Worm (Caenorhabditis elegans) whole organism, L1 larva: ENCODE data around the gene rps-14.

ENCODE experiments used
- C34B4.2 ChIP-seq: sonication (generic microtip); optimal IDR thresholded peaks from 2 replicates; lab custom pipeline; 2017; ENCODE audit warnings: mild to moderate bottlenecking, missing genetic modification characterization, missing compliant biosample characterization
- ama-1 ChIP-seq: fragments of 150-350 bp; optimal IDR thresholded peaks from 2 replicates; lab custom pipeline; 2014
- blmp-1 ChIP-seq: fragments of 150-350 bp; optimal IDR thresholded peaks from 2 replicates; lab custom pipeline; 2014; ENCODE audit warnings: missing biosample characterization, missing genetic modification characterization
- ceh-8 ChIP-seq: fragments of 200-800 bp; sonication (Bioruptor generic); optimal IDR thresholded peaks from 2 replicates; lab custom pipeline; 2018; ENCODE audit warnings: mild to moderate bottlenecking, missing genetic modification characterization, moderate library complexity, missing compliant biosample characterization
- ceh-88 ChIP-seq: fragments of 200-800 bp; sonication (Bioruptor generic); IDR thresholded peaks from 2 replicates; pipeline ENCODE4 v1.3.6; 2022; ENCODE audit warnings: missing genetic modification characterization, missing compliant biosample characterization
- ceh-90 ChIP-seq: sonication (generic microtip); optimal IDR thresholded peaks from 2 replicates; lab custom pipeline; 2016; ENCODE audit warnings: missing genetic modification characterization, missing compliant biosample characterization
- dpl-1 ChIP-seq, 3 experiments: fragments of 150-350 bp in 2 of 3; sonication (generic microtip) in 1 of 3; optimal IDR thresholded peaks; 2 replicates each; lab custom pipeline; 2014 to 2017; ENCODE audit warnings: missing biosample characterization in 3 of 3, missing genetic modification characterization in 3 of 3, missing genetic modification reagents in 3 of 3
- dsc-1 ChIP-seq: sonication (generic microtip); optimal IDR thresholded peaks from 2 replicates; lab custom pipeline; 2016; ENCODE audit warnings: mild to moderate bottlenecking, missing genetic modification characterization, missing compliant biosample characterization
- efl-1 ChIP-seq, 4 experiments: fragments of 150-350 bp; optimal IDR thresholded peaks in 3 of 4; peaks in 1 of 4; 1 replicate in 1 of 4; 2 replicates in 3 of 4; lab custom pipeline; 2014; ENCODE audit warnings: missing biosample characterization in 2 of 4, missing genetic modification characterization in 2 of 4, missing genetic modification reagents in 2 of 4
- egl-13 ChIP-seq: sonication (generic microtip); optimal IDR thresholded peaks from 2 replicates; lab custom pipeline; 2016; ENCODE audit warnings: missing genotype, missing genetic modification reagents, missing genetic modification characterization, missing compliant biosample characterization
- egl-27 ChIP-seq, 2 experiments: fragments of 150-350 bp in 1 of 2; sonication (generic microtip); optimal IDR thresholded peaks; 3 replicates each; lab custom pipeline; 2017 to 2018; ENCODE audit warnings: missing biosample characterization in 2 of 2, missing genetic modification characterization in 2 of 2, missing genetic modification reagents in 2 of 2
- ets-5 ChIP-seq: fragments of 200-800 bp; sonication (Bioruptor generic); IDR thresholded peaks from 2 replicates; pipeline ENCODE4 v1.3.6; 2022; ENCODE audit warnings: missing genetic modification characterization, missing compliant biosample characterization
- fkh-4 ChIP-seq: sonication (generic microtip); optimal IDR thresholded peaks from 2 replicates; lab custom pipeline; 2016; ENCODE audit warnings: missing compliant biosample characterization, missing genetic modification characterization, borderline replicate concordance
- fos-1 ChIP-seq: fragments of 150-350 bp; optimal IDR thresholded peaks from 2 replicates; lab custom pipeline; 2014; ENCODE audit warnings: missing biosample characterization, missing genetic modification characterization
- hpl-2 ChIP-seq: fragments of 150-350 bp; optimal IDR thresholded peaks from 2 replicates; lab custom pipeline; 2014; ENCODE audit warnings: missing biosample characterization, missing genetic modification reagents, missing genetic modification characterization
- irx-1 ChIP-seq: sonication (generic microtip); optimal IDR thresholded peaks from 2 replicates; lab custom pipeline; 2016; ENCODE audit warnings: missing genetic modification characterization, missing compliant biosample characterization
- jun-1 ChIP-seq: fragments of 150-350 bp; optimal IDR thresholded peaks from 2 replicates; lab custom pipeline; 2014; ENCODE audit warnings: missing biosample characterization, missing genetic modification reagents, missing genetic modification characterization
- lin-14 ChIP-seq: fragments of 200-800 bp; sonication (Bioruptor generic); optimal IDR thresholded peaks from 2 replicates; lab custom pipeline; 2018; ENCODE audit warnings: mild to moderate bottlenecking, missing genetic modification characterization, moderate library complexity, missing compliant biosample characterization
- lin-35 ChIP-seq, 2 experiments: fragments of 150-350 bp; optimal IDR thresholded peaks; 2 replicates each; lab custom pipeline; 2014; ENCODE audit warnings: missing biosample characterization in 2 of 2, missing genetic modification characterization in 2 of 2, missing genetic modification reagents in 2 of 2
- mab-9 ChIP-seq: fragments of 200-800 bp; sonication (Bioruptor generic); IDR thresholded peaks from 2 replicates; pipeline ENCODE4 v1.3.6; 2022; ENCODE audit warnings: missing genetic modification reagents, missing genetic modification characterization, missing compliant biosample characterization
- mep-1 ChIP-seq: fragments of 150-350 bp; optimal IDR thresholded peaks from 2 replicates; lab custom pipeline; 2014; ENCODE audit warnings: missing biosample characterization, missing genetic modification characterization
- nhr-11 ChIP-seq: fragments of 150-350 bp; optimal IDR thresholded peaks from 2 replicates; lab custom pipeline; 2014; ENCODE audit warnings: missing biosample characterization, missing genetic modification characterization
- nhr-237 ChIP-seq: fragments of 150-350 bp; optimal IDR thresholded peaks from 2 replicates; lab custom pipeline; 2014; ENCODE audit warnings: missing biosample characterization, missing genetic modification characterization
- nhr-28 ChIP-seq: fragments of 150-350 bp; optimal IDR thresholded peaks from 2 replicates; lab custom pipeline; 2014; ENCODE audit warnings: missing biosample characterization, missing genetic modification characterization
- nhr-47 ChIP-seq: sonication (generic microtip); optimal IDR thresholded peaks from 2 replicates; lab custom pipeline; 2016; ENCODE audit warnings: mild to moderate bottlenecking, missing genetic modification characterization, moderate library complexity, missing compliant biosample characterization
- nhr-77 ChIP-seq: fragments of 150-350 bp; optimal IDR thresholded peaks from 2 replicates; lab custom pipeline; 2014; ENCODE audit warnings: missing biosample characterization, missing genetic modification characterization
- nhr-84 ChIP-seq: sonication (generic microtip); optimal IDR thresholded peaks from 2 replicates; lab custom pipeline; 2017; ENCODE audit warnings: missing biosample characterization, missing genetic modification characterization
- pag-3 ChIP-seq: sonication (generic microtip); optimal IDR thresholded peaks from 2 replicates; lab custom pipeline; 2017; ENCODE audit warnings: missing genetic modification characterization, mild to moderate bottlenecking, missing compliant biosample characterization, antibody characterized with exemption, borderline replicate concordance; ENCODE audit not compliant: insufficient read depth
- pqm-1 ChIP-seq: sonication (generic microtip); optimal IDR thresholded peaks from 3 replicates; lab custom pipeline; 2017; ENCODE audit warnings: missing biosample characterization, missing genetic modification characterization
- rnt-1 ChIP-seq: sonication (generic microtip); optimal IDR thresholded peaks from 2 replicates; lab custom pipeline; 2016; ENCODE audit warnings: mild to moderate bottlenecking, missing genetic modification characterization, moderate library complexity, missing compliant biosample characterization
- snpc-4 ChIP-seq: fragments of 150-350 bp; optimal IDR thresholded peaks from 2 replicates; lab custom pipeline; 2014; ENCODE audit warnings: missing biosample characterization, missing genetic modification characterization
- sptf-1 ChIP-seq: fragments of 150-350 bp; optimal IDR thresholded peaks from 2 replicates; lab custom pipeline; 2014; ENCODE audit warnings: missing biosample characterization, missing genetic modification characterization
- sup-37 ChIP-seq: fragments of 200-800 bp; sonication (Bioruptor generic); optimal IDR thresholded peaks from 2 replicates; lab custom pipeline; 2018; ENCODE audit warnings: mild to moderate bottlenecking, missing genetic modification characterization, missing compliant biosample characterization
- tlp-1 ChIP-seq: fragments of 150-350 bp; optimal IDR thresholded peaks from 2 replicates; lab custom pipeline; 2014; ENCODE audit warnings: missing biosample characterization, missing genetic modification characterization
- unc-30 ChIP-seq: sonication (generic microtip); optimal IDR thresholded peaks from 2 replicates; lab custom pipeline; 2017; ENCODE audit warnings: missing biosample characterization, missing genetic modification characterization
- unc-62 ChIP-seq: fragments of 150-350 bp; optimal IDR thresholded peaks from 2 replicates; lab custom pipeline; 2014; ENCODE audit warnings: missing biosample characterization, missing genetic modification reagents, missing genetic modification characterization
- vab-15 ChIP-seq: sonication (generic microtip); optimal IDR thresholded peaks from 2 replicates; lab custom pipeline; 2017; ENCODE audit warnings: missing genotype, mild to moderate bottlenecking, missing genetic modification characterization, missing compliant biosample characterization
- xbp-1 ChIP-seq: sonication (generic microtip); optimal IDR thresholded peaks from 2 replicates; lab custom pipeline; 2016; ENCODE audit warnings: missing genetic modification characterization, missing compliant biosample characterization
- ztf-11 ChIP-seq, 2 experiments: sonication (generic microtip); optimal IDR thresholded peaks; 2 replicates each; lab custom pipeline; 2016 to 2017; ENCODE audit warnings: missing genetic modification characterization in 2 of 2, missing biosample characterization in 1 of 2, missing compliant biosample characterization in 1 of 2
- ztf-4 ChIP-seq: fragments of 150-350 bp; optimal IDR thresholded peaks from 2 replicates; lab custom pipeline; 2014; ENCODE audit warnings: missing biosample characterization, missing genetic modification characterization

rps-14 gene

DNA sequence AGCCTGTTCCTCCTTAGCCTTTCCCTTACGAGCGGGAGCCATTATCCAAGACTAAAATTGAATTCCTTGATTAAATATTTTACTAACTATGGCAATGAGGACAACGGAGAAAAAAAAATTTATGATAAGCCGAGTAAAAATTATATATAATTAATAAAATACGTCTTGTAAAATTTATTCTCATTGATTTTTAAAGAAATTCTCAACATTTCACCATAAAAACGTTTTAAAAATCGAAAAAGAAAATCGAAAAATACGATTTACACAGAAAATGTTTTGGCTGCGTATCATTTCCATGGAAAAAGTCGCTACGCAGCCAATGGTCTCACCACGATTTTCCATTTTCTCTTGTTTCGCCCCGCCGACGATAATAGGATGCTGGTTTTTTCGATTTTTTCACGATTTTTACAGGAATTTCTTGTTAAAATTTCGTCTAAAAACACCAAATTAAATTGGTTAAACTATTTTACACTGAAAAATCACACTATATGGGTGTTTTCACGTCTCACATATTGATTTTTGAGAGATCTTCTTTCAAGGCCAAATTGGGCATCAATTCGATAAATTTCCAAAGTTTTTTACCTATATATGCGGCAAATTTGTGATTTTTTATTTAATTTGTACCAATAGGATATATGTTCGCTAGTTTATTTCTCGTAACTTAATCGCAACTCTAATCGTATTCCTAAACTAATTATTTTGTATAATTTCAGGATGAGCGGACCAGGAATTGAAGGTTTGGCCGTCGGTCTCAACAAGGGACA is at the start of gene rps-14, which contains the start of gene rpl-36 (continued):
- TF ChIP-seq sptf-1 (tag; lab: Kevin White, UChicago) (no peak), ama-1 (lab: Kevin White, UChicago) (peak; percentile 30), nhr-47 (tag; lab: Kevin White, UChicago) (peak; percentile 92), nhr-11 (peak; percentile 30), mab-9 (GFP tag; lab: Robert Waterston, UW) (peak; percentile 59), lin-35 (GFP tag; optimal IDR thresholded peaks at IDR 0.05; lab: Kevin White, UChicago) (peak; percentile 88 to 93), nhr-237 (tag; lab: Kevin White, UChicago) (peak; percentile 74), rnt-1 (tag; lab: Kevin White, UChicago) (peak; percentile 90), dpl-1 (GFP tag; optimal IDR thresholded peaks at IDR 0.05; lab: Kevin White, UChicago) (peak; percentile 83 to 86 (median 86)), ceh-8 (peak; percentile 67), ceh-88 (GFP tag; lab: Robert Waterston, UW) (peak; percentile 68), ceh-90 (peak; percentile 34), jun-1 (tag; lab: Kevin White, UChicago) (peak; percentile 86), fkh-4 (tag; lab: Kevin White, UChicago) (peak; percentile 40), blmp-1 (tag; lab: Kevin White, UChicago) (peak; percentile 93), ets-5 (GFP tag; lab: Robert Waterston, UW) (no peak), C34B4.2 (tag; lab: Kevin White, UChicago) (no peak), ztf-4 (tag; lab: Kevin White, UChicago) (peak; percentile 67), nhr-77 (tag; lab: Kevin White, UChicago) (peak; percentile 90), nhr-28 (no peak), vab-15 (tag; lab: Kevin White, UChicago) (peak; percentile 5), hpl-2 (peak; percentile 78), nhr-84 (tag; lab: Kevin White, UChicago) (no peak), egl-27 (tag; optimal IDR thresholded peaks at IDR 0.05; lab: Kevin White, UChicago) (peak in 1 of 2 experiments; percentile 59), fos-1 (tag; lab: Kevin White, UChicago) (peak; percentile 84), ztf-11 (tag; optimal IDR thresholded peaks at IDR 0.05; lab: Kevin White, UChicago) (peak in 1 of 2 experiments; percentile 75), sup-37 (GFP tag; lab: Kevin White, UChicago) (no peak), lin-14 (GFP tag; lab: Kevin White, UChicago) (peak; percentile 92), efl-1 (optimal IDR thresholded peaks at IDR 0.05; lab: Kevin White, UChicago) (peak; percentile 90 to 92), efl-1 (GFP tag; optimal IDR thresholded peaks at IDR 0.05 in 1 of 2; lab: Kevin White, UChicago) (peak; percentile 82 to 97), pag-3 (tag; lab: Kevin White, UChicago) (no peak), unc-62 (GFP tag; lab: Kevin White, UChicago) (no peak), irx-1 (tag; lab: Kevin White, UChicago) (peak; percentile 83), pqm-1 (tag; lab: Kevin White, UChicago) (no peak)

- TF ChIP-seq C34B4.2 (tag; lab: Kevin White, UChicago): no peak
- TF ChIP-seq tlp-1: no peak
- TF ChIP-seq jun-1 (tag; lab: Kevin White, UChicago): no peak
- no peak for TF ChIP-seq pqm-1 (tag; lab: Kevin White, UChicago)
- no peak for TF ChIP-seq xbp-1
- TF ChIP-seq unc-30 (tag; lab: Kevin White, UChicago): no peak
- no peak for TF ChIP-seq ceh-88 (GFP tag; lab: Robert Waterston, UW)
- no peak for TF ChIP-seq ztf-4 (tag; lab: Kevin White, UChicago)
These were observed 47.2 kb upstream of the rps-14 start, which contains the start of gene hsp-75 for ce11 chrIII:7226607-7227006. hsp-75 (minus strand) TSS chrIII:7226707.

DNA sequence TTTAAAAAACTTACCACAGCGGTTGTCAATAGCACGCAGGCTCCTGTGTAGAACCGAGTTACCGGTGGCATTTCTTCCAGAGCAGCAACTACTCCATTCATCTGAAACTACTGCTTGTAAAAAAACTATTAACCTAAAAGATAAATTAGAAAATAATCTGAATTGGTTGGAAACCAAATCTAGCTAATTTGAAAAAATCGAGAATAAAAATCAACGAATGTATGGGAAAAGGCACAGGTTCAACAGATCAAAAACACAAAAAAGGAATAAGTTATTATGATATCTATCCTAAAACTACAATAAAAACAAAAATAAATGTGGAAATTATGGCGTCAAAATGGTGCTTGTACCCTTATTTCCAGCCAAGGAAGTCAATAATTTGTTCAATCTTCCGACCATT is 43.6 kb upstream of the rps-14 start, which contains the start of gene der-2:
TSS of gene der-2 (minus strand) at position 101 of the 400 bp plus-strand sequence.
- TF ChIP-seq C34B4.2 (tag; lab: Kevin White, UChicago): no peak
- no peak for TF ChIP-seq snpc-4 (tag; lab: Kevin White, UChicago)
- TF ChIP-seq mep-1 (tag; lab: Kevin White, UChicago): no peak
- TF ChIP-seq egl-13 (tag; lab: Kevin White, UChicago): no peak
- TF ChIP-seq hpl-2: no peak
- no peak for TF ChIP-seq dsc-1
